Fruit fly (Drosophila melanogaster): ENCODE results near the gene Nbr.

Gene Nbr

DNA sequence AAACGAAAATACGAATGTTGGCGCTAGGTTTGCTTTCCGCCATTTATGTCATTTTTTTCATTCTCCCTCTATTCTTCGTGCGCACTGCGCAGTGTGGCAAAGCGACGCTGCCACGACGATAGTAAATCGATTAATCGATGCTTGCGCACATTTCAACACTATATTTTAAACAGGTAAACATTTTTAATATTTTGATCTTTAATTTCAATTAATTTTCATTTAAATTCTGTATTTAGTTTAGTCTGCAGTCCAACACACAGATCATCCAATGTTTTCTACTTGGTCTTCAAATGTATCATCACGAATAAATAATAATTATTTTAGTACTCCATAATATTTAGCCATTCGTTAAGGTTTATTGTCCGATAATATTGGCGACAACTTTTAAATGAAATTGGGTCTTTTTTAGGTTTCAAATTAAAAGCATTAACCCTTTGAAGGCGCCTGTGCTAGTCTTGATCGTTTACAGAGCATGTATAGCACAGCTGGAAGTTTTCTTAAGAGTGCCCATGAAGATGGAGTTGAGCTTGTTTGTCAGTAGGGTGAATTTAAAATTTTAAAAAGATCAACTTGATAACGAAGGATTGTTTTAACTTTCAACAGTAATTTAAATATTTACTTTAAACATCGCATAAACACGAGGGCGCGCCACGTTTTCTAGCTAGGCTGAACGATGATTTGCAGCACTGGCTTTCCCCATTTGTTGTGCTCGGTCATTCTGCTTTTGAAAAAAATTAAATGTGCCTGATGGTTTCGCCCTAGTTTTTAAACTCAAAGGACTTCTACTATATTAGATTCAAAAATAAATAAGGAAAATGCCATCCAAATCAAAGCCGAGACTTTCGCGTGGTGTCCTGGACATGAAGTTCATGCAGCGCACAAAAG is 6.5 kb downstream of the Nbr start, which contains the start of the genes Mpp6 and E2f2 (continued):
- TF ChIP-seq CG4404 (GFP tag; IDR thresholded peaks at IDR 0.05), result no peak; the same call in 1 of the 2 replicates
- TF ChIP-seq Eip74EF (GFP tag; optimal IDR thresholded peaks at IDR 0.05), result no peak
- no peak for TF ChIP-seq pros (GFP tag; optimal IDR thresholded peaks at IDR 0.05)
- TF ChIP-seq CG8290 (GFP tag; optimal IDR thresholded peaks at IDR 0.05), result peak; percentile 18
- peak in 1 of 2 experiments; percentile 69 for TF ChIP-seq CG8290 (tag; optimal IDR thresholded peaks at IDR 0.05)
- TF ChIP-seq pum (GFP tag; optimal IDR thresholded peaks at IDR 0.05), result peak; percentile 52
- peak; percentile 58; the same call in 2 of the 4 replicates for TF ChIP-seq Gug (GFP tag; IDR thresholded peaks at IDR 0.05)
- TF ChIP-seq tll (GFP tag; optimal IDR thresholded peaks at IDR 0.05), result no peak
- no peak for TF ChIP-seq CG32767 (GFP tag; IDR thresholded peaks at IDR 0.05)
- no peak for TF ChIP-seq CG10979 (tag; optimal IDR thresholded peaks at IDR 0.05)
- no peak for TF ChIP-seq Fer3 (tag; optimal IDR thresholded peaks at IDR 0.05)
- TF ChIP-seq pho (GFP tag; optimal IDR thresholded peaks at IDR 0.05), result peak; percentile 41
- TF ChIP-seq CTCF (GFP tag; optimal IDR thresholded peaks at IDR 0.05), result no peak
- TF ChIP-seq CG32532 (GFP tag; IDR thresholded peaks at IDR 0.05), result peak; percentile 67; the same call in 1 of the 2 replicates
- TF ChIP-seq Hey (tag; optimal IDR thresholded peaks at IDR 0.05), result no peak
- TF ChIP-seq jigr1 (GFP tag; IDR thresholded peaks at IDR 0.05), result no peak
- no peak for TF ChIP-seq bowl (GFP tag; IDR thresholded peaks at IDR 0.05)
- TF ChIP-seq CG4617 (GFP tag; optimal IDR thresholded peaks at IDR 0.05; ENCODE audit: borderline replicate concordance), result peak; percentile 4
- TF ChIP-seq otp (GFP tag; IDR thresholded peaks at IDR 0.05), result no peak
- no peak for TF ChIP-seq CG16863 (GFP tag; optimal IDR thresholded peaks at IDR 0.05)
- peak; percentile 83 for TF ChIP-seq slbo (GFP tag; IDR thresholded peaks at IDR 0.05)
- TF ChIP-seq bsh (GFP tag; optimal IDR thresholded peaks at IDR 0.05), result no peak
- TF ChIP-seq CG30431 (GFP tag; optimal IDR thresholded peaks at IDR 0.05), result no peak
- no peak for TF ChIP-seq luna (GFP tag; optimal IDR thresholded peaks at IDR 0.05)
- TF ChIP-seq sc (optimal IDR thresholded peaks at IDR 0.05), result no peak
- no peak for TF ChIP-seq sc (GFP tag; optimal IDR thresholded peaks at IDR 0.05)
- peak in 1 of 2 experiments; percentile 17 for TF ChIP-seq Hr51 (GFP tag; optimal IDR thresholded peaks at IDR 0.05)
- TF ChIP-seq nerfin-1 (tag; optimal IDR thresholded peaks at IDR 0.05), result no peak
- no peak for TF ChIP-seq Ptx1 (GFP tag; IDR thresholded peaks at IDR 0.05)
- no peak for TF ChIP-seq NC2α (GFP tag; optimal IDR thresholded peaks at IDR 0.05)
- TF ChIP-seq CG18011 (GFP tag; optimal IDR thresholded peaks at IDR 0.05), result no peak
- peak; percentile 83 for TF ChIP-seq zen2 (GFP tag; IDR thresholded peaks at IDR 0.05; ENCODE audit: partially characterized antibody)
- peak; percentile 4 for TF ChIP-seq CG3281 (GFP tag; optimal IDR thresholded peaks at IDR 0.05)
- TF ChIP-seq CG15073 (GFP tag; optimal IDR thresholded peaks at IDR 0.05), result no peak
- peak; percentile 8 for TF ChIP-seq Hmr (GFP tag; optimal IDR thresholded peaks at IDR 0.05)
- TF ChIP-seq Dip2 (GFP tag; IDR thresholded peaks at IDR 0.05), result no peak
- peak; percentile 82 for TF ChIP-seq Scr (GFP tag; IDR thresholded peaks at IDR 0.05; ENCODE audit: partially characterized antibody)
- peak; percentile 55 for TF ChIP-seq CG15514 (GFP tag; optimal IDR thresholded peaks at IDR 0.05)
- TF ChIP-seq CG8944 (GFP tag; optimal IDR thresholded peaks at IDR 0.05), result no peak
- TF ChIP-seq CkIIα-i1 (GFP tag; IDR thresholded peaks at IDR 0.05), result no peak
- no peak for TF ChIP-seq CG14441 (GFP tag; IDR thresholded peaks at IDR 0.05)
- TF ChIP-seq toy (GFP tag; IDR thresholded peaks at IDR 0.05), result no peak
- TF ChIP-seq CG18764 (GFP tag; optimal IDR thresholded peaks at IDR 0.05), result no peak
- TF ChIP-seq onecut (GFP tag; IDR thresholded peaks at IDR 0.05), result peak; percentile 50
- no peak for TF ChIP-seq CG8388 (GFP tag; optimal IDR thresholded peaks at IDR 0.05)
- peak; percentile 87 for TF ChIP-seq hbn (GFP tag; IDR thresholded peaks at IDR 0.05; ENCODE audit: partially characterized antibody)
- TF ChIP-seq zfh1 (GFP tag; IDR thresholded peaks at IDR 0.05), result peak; percentile 58; the same call in 2 of the 3 replicates
- TF ChIP-seq CG6175 (GFP tag; IDR thresholded peaks at IDR 0.05), result no peak
- TF ChIP-seq HLH4C (GFP tag; IDR thresholded peaks at IDR 0.05; ENCODE audit: partially characterized antibody), result peak; percentile 77
